Fruit fly (Drosophila melanogaster) whole organism: Measurements from ENCODE around the gene CG2909.

ENCODE experiments used
- CG8478 ChIP-seq: fragments of >200 bp; optimal IDR thresholded peaks from 2 replicates; lab custom pipeline; 2018; ENCODE audit warnings: inconsistent platforms
- Dll ChIP-seq: fragments of >200 bp; optimal IDR thresholded peaks from 2 replicates; lab custom pipeline; 2017
- EcR ChIP-seq, 2 experiments: fragments of >200 bp; optimal IDR thresholded peaks; 2 replicates each; lab custom pipeline; 2017; ENCODE audit warnings: missing biosample characterization in 2 of 2, missing genetic modification characterization in 2 of 2, missing genetic modification reagents in 2 of 2
- pan ChIP-seq: fragments of >200 bp; optimal IDR thresholded peaks from 2 replicates; lab custom pipeline; 2017
- psq ChIP-seq: fragments of >200 bp; optimal IDR thresholded peaks from 2 replicates; lab custom pipeline; 2017
- usp ChIP-seq: fragments of >200 bp; optimal IDR thresholded peaks from 2 replicates; lab custom pipeline; 2017; ENCODE audit warnings: missing biosample characterization, missing genetic modification characterization, mixed read lengths

Gene CG2909

DNA sequence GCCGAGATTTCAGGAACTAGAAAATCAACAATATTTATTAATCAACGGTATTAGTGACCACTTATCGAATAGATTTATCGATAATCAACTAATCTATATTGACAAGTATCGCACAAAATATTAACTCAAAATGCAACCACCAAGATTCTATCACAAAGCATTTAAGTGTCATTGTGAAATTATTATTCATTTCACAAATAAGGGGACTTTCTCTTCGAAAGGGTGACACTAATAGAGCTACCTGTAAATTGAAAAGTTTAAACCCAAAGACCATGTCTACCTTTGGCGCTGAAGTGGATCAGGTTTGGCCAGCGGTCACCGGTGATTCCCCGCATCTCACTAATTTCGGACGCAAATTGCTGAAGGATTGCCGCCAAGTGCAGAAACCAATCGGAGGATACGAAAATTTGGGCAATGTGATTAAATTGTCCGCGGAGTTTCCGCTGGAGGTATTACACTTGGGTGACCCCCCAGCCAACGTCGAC, at the start of gene CG2909:
CG2909 (plus strand) TSS at position 119 of the 485 bp plus-strand sequence.
- no peak for TF ChIP-seq pan (lab: Kevin White, UChicago)
- TF ChIP-seq usp: no peak
- TF ChIP-seq CG8478: no peak
- no peak for TF ChIP-seq EcR (GFP tag; optimal IDR thresholded peaks at IDR 0.05; lab: Kevin White, UChicago)
- no peak for TF ChIP-seq psq (lab: Kevin White, UChicago)
- TF ChIP-seq Dll: no peak

DNA sequence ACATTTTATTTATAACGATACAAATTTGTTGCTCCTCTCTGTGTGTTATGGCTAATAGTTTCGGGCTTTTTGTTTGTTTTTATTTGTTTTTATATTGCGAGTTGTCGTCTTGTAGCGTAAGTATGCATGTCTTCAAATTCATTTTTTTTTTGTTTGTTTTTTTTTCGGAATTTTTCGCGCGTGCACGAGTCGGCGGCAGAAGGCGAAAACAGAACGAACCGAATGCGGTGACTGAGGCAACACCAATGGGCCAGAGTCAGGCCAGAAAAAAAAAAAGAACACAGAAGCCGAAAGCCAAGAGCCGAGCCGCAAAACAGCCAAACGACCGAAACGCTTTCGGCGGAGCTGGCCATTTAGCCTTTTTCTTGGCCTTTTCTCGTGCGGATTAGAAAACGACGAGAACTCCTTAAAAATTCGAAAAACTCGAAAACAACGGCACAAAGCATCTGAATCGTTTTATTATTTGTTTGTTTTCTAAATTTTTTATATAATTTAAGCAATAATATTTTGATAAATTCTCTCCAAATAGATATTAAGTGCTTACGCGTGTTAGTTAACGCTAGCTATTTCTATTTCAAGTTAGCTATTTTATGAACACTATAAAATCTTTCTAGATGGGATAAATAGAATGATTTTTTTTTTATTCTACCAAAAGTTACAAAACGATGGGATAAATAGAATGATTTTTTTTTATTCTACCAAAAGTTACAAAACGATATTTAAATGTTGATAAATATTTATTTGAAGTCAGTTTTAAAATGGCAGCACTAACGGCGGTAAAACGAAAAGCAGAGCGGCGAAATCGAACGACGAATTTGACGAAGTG, 36.1 kb upstream of the CG2909 start:
- TF ChIP-seq Dll (no peak), usp (no peak), psq (lab: Kevin White, UChicago) (no peak), EcR (GFP tag; optimal IDR thresholded peaks at IDR 0.05; lab: Kevin White, UChicago) (no peak), CG8478 (no peak), pan (lab: Kevin White, UChicago) (no peak)

DNA sequence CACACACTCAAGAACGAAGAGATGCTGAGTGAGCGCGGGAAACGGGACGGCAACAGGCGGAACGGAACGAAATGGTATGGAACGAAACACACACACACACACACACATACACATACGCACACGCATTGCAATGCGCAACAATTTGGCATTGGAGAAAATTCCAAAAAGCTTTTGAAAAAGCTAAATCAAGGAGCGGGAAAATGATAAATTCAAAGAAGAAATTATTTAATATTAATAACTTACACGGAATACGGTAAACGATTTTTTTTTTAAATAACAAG, 35.6 kb upstream of the CG2909 start:
- TF ChIP-seq EcR (GFP tag; optimal IDR thresholded peaks at IDR 0.05; lab: Kevin White, UChicago): no peak
- no peak for TF ChIP-seq psq (lab: Kevin White, UChicago)
- no peak for TF ChIP-seq CG8478
- TF ChIP-seq Dll: no peak
- TF ChIP-seq pan (lab: Kevin White, UChicago): no peak
- TF ChIP-seq usp: no peak

DNA sequence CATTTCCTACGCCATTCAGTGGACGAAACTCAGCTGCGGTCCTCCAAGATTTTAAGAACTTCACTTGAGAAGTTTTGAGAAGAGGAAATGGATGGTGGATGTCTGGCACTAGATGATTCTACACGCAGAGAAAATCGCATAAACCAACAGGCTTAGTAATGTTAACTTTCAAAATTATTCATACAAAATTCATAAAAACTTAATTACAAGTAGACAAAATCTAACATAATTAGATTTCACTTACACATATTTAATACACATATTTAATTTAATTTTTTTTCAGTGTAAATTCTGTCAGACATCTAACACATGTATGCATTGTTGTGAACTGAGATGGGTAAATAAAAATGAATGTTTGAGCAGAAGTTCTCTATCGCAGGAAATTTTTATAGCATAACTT, 26.1 kb upstream of the CG2909 start:
- TF ChIP-seq Dll (no peak), EcR (GFP tag; optimal IDR thresholded peaks at IDR 0.05; lab: Kevin White, UChicago) (no peak)

DNA sequence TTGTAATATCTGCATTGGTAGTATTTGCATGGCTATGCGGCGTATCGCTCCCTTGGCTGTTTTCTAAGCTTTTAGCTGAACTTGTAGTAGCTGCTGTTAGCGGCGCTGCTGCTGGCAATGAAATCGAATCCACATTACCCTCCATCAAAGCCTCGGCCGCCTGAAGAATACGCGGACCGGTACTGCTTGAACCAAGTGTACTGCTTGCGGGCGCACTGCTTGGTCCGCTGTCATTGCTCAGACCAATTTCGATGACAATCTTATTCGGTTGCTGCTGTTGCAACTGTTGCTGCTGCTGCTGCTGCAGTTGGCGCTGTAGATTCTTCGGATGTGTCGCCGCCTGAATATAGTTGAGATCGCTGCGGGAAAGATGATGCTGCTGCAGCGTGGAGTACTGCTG, 18.3 kb upstream of the CG2909 start:
- no peak for TF ChIP-seq psq (lab: Kevin White, UChicago)

DNA sequence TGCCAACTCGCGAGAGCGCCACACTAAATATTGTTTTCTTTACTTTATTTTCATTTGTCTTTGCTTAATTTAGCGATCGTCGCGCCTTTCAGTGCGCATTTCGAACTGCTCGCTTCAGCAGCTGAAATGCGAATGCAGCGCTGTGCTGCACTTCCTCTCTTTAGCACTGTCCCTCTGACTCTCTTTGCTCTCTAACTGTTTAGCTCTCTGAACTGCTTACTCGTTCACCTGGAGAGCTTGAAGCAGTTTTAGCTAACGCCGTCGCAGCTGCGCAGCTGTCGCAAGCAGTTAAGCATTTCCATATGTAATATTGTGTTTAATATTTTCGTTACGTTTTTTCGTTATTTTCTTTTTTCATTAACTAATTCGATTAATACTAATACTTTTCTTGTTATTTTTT, 17.3 kb upstream of the CG2909 start:
- no peak for TF ChIP-seq EcR (GFP tag; optimal IDR thresholded peaks at IDR 0.05; lab: Kevin White, UChicago)
- no peak for TF ChIP-seq psq (lab: Kevin White, UChicago)
- TF ChIP-seq pan (lab: Kevin White, UChicago): no peak
- no peak for TF ChIP-seq CG8478
- no peak for TF ChIP-seq usp
- TF ChIP-seq Dll: no peak

DNA sequence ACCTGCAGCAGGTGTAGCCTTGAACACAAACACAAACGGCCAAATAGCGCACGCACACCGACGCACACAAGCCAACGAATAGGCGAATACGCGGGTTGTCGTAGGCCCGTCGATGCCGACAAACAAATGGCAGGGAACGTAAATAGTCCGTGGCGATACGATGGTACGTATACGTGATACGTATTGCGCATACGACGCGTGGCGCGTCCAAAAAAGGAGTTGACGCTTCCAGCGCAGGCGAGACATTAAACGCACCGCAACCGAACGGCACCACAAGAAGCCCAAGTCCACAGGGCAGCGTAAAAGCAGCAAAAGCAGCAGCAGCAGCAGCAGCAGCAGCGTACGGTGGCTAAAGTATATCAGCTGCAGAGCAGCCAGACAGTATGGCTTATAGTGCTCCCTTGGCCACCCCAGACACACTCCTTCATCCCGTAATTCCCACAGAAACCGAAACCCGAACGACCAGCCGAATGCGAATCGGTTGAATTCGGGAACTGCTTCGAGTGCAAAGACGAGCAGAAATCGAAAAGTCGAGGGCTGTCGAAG, 7.8 kb upstream of the CG2909 start:
- TF ChIP-seq CG8478: no peak
- no peak for TF ChIP-seq pan (lab: Kevin White, UChicago)

DNA sequence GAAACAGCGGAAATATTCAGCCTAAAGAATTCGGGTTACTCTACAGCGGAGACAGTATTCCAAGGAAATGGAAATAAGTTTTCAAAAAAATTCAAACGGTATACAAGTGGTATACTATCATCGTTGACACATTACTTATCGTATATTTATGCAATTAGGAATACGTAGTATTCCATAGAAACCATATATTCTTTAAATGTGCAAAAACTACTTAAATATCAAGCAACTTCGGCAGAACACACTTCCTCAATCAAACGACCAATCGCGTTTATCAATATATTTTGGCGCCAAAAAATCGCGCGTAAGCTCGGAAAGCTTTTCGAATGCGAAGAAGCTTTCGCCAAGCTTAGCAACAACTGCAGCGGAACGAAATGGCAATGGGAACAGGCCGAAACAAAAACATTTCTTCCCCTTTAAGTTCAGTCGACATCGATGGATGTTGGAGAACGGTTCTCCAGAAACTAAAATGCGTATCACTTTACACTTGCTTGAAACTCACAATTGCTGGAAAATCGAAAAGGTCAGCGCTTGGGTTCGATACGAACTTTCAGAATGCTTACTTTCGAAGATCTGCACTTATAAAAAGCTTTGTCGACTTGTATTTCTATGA, 7.2 kb upstream of the CG2909 start:
- TF ChIP-seq CG8478: no peak
- no peak for TF ChIP-seq Dll
- TF ChIP-seq pan (lab: Kevin White, UChicago): no peak
- TF ChIP-seq EcR (GFP tag; optimal IDR thresholded peaks at IDR 0.05; lab: Kevin White, UChicago): no peak
- TF ChIP-seq usp: no peak
- no peak for TF ChIP-seq psq (lab: Kevin White, UChicago)

DNA sequence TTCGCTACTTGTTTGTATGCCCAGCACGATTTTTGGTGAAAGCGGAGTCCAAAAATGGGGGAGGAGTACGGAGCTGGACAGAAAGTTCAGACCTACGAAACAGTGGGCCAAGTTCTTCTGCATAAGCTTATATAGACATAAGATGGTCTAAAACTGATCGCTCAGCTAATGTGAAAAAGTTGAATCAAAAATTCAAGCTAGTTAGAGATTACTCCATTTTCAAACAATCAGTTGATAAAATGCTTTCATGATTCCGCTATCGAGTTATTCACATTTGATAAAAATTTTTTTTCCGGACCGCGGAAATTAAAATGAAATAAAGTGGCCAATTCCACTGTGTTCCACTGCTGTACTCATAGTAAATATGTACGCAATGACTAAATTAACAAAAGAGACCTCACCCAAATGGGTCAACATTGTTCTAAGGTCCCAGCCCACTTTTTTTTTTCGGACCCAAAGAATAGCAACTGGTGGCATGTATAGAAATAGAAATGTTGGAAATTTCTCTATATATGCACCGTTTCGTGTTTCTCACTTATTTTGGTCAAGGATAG, 5.8 kb upstream of the CG2909 start:
- TF ChIP-seq psq (lab: Kevin White, UChicago) (no peak), usp (no peak), pan (lab: Kevin White, UChicago) (no peak), EcR (GFP tag; optimal IDR thresholded peaks at IDR 0.05; lab: Kevin White, UChicago) (no peak), CG8478 (no peak), Dll (no peak)

DNA sequence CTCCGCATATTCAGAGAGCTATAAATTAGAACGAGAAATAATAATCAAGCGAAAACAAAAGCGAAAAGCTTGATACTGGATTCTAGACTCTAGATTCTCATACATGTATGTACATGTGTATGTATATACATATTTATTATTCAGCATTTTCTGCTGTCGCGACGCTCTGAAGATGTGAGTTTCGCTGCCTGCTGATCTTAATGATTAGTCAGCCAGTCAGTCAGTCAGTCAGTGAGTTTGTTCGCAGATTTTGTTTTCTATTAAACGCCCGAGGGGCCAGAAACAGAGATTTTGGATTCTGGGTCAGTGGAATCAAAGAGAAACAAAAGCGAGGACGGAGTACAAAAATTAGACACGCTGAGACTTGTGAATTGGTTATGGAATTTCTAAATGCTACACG, 4.0 kb upstream of the CG2909 start:
- TF ChIP-seq CG8478: no peak

DNA sequence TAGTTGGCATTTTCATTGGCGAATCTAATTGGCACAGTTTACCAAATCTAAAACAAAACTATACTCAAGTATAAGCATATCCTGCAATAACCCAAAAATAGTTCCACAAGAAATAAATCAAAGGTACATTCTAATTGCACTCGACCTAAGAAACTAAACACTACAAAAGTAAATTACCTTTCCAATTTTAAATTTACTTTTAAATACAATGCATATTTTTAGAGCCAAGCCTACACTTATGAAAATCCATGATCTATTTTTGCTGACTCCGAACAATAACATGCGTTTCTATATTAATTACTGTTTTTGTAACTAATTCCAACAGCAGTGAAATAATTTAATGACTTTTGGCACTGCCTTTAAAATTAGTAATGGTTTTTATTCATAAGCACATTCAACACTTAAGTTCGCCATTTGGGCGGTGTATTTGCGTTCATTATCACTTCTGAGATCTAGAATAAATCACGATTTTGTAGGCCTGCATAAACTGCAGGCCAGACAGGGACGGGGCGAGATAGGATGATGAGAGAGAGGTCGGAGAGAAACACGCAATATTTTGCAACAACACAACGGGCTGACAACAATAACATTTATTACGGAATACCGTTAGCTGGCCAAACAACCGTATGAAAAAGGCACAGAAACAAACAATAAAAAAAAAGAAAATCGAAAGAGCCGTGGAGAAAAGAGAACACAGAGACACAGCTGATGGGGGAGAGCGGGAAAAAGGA, 1.3 kb upstream of the CG2909 start:
- TF ChIP-seq Dll: no peak
- no peak for TF ChIP-seq pan (lab: Kevin White, UChicago)
- no peak for TF ChIP-seq CG8478
- TF ChIP-seq psq (lab: Kevin White, UChicago): no peak
- no peak for TF ChIP-seq usp
- TF ChIP-seq EcR (GFP tag; optimal IDR thresholded peaks at IDR 0.05; lab: Kevin White, UChicago): no peak

DNA sequence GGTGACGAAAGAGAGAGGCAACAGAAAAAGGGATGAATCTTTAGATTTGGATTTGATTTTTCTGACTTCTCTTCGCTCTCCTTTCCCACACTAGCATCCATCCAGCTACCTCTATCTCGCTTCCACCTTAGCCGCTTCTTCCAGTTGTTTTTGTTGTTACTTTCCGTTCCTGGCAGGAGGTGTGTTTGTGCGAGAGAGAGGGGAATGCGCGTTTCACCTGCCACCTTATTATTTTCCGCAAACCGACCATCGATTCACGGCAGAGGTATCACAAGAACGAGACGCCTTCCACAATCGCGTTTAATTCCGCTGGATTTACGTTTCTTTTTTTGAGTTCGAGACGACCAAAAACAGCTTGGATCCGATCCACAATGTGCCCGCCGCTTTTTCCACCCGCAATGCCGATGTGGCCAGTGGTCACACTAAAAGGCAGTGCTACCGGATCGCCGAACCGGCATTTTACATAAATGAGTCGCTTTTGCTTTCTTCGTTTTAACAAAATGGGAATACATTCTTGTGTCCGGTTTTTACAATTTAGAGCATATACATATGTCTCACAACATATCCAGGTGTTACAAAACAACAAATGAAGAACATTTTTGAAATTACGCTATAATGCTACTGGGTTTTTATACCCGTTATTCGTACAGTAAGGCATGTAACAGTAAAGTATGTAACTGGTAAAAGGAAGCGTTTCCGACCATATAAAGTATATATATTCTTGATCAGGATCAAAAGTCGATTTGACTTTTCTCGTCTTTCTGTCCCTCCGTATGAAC, 508 bp upstream of the CG2909 start, which contains the start of gene alpha-Man-Ia:
alpha-Man-Ia (minus strand) TSS at position 392 of the 779 bp plus-strand sequence.
- TF ChIP-seq pan (lab: Kevin White, UChicago): no peak
